Worm (Caenorhabditis elegans) whole organism, L4 larva: ENCODE data around the gene W07G4.5.

ENCODE experiments used
- nhr-11 ChIP-seq: fragments of 150-350 bp; optimal IDR thresholded peaks from 2 replicates; lab custom pipeline; 2014; ENCODE audit warnings: missing biosample characterization, missing genetic modification characterization
- nhr-77 ChIP-seq: fragments of 150-350 bp; optimal IDR thresholded peaks from 2 replicates; lab custom pipeline; 2014; ENCODE audit warnings: missing biosample characterization, missing genetic modification characterization
- unc-62 ChIP-seq, 3 experiments: fragments of 150-350 bp in 1 of 3; sonication (generic microtip); optimal IDR thresholded peaks in 2 of 3; peaks in 1 of 3; 1 replicate in 1 of 3; 2 replicates in 2 of 3; lab custom pipeline; 2014 to 2017; ENCODE audit warnings: missing biosample characterization in 3 of 3, missing genetic modification characterization in 3 of 3, missing genetic modification reagents in 3 of 3, missing genotype in 1 of 3

DNA sequence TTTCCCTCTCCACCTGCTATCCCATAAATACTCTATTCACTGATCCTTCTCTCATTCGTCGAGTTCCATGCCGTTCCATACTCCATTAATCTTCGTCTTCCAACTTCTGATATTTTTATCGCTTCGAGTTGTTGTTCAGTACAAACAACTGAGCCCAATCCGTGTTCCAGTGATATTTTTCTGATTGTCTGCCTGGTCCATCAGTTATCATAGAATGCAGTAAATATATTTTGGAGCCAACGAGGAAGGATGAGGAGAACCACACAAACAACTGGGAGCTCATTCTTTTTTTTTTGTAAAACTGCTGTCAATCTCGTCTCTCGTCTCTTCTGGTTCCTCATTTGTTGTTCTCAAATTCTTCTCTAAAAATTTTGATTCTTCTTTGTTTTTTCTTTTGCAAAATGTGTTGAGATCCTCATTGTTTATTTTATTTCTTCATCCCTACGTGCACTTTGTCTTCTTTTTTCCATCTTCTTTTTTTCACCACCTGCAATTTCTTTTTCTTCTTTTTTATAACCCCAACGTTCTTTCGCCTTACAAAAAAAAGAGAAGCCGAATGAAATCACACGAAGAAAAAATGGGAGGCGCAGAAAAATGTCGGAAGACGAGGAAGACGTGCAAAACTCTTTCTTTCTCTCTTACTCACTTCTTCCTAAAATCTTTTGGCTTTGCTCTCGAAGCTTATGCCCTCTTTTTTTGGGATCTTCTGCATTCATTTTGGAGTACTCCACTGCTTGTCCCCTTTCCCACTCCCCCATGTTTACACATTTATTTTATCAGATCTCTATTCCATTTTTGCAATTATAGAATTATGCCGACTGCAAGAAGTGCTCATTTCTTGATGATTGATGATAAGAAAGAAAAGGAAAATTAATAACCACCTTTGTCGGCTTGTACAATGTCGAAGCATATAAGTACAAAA lies 36.2 kb downstream of the W07G4.5 start:
- peak in 1 of 2 experiments; percentile 83 for TF ChIP-seq unc-62 (GFP tag; optimal IDR thresholded peaks at IDR 0.05 in 1 of 2; lab: Kevin White, UChicago)
- no peak for TF ChIP-seq unc-62 (tag; optimal IDR thresholded peaks at IDR 0.05; lab: Kevin White, UChicago)
- no peak for TF ChIP-seq nhr-11 (tag; lab: Kevin White, UChicago)
- no peak for TF ChIP-seq nhr-77 (tag; lab: Kevin White, UChicago)
